Fruit fly (Drosophila melanogaster): Measurements from ENCODE around the gene Myo31DF.
A peak's percentile ranks its signal among the peaks of the same experiment; 100 is the strongest.

The Myo31DF gene

DNA sequence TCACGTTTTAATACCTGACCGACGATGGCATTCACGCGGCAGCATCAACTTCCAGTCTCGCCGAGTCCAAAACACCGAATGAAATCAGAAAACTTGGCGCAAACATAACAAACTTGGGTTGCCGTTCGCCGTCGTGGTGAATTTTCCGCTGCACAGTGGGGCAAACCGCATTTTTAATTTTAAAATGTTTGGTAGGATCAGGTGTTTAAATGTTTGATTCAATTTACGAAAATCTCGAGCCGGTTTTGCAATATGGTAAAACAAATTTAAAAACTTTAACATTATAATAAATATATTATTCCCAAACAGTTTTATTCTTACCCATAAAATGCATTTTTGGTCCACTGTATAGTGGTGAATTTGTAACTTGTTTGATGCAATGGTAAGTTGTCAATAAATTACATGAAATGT, 32.3 kb downstream of the Myo31DF start, which contains the start of gene RluA-1 (continued):
- no peak for TF ChIP-seq Dfd (GFP tag; optimal IDR thresholded peaks at IDR 0.05)
- no peak for TF ChIP-seq GATAd (GFP tag; optimal IDR thresholded peaks at IDR 0.05)
- TF ChIP-seq foxo (GFP tag; optimal IDR thresholded peaks at IDR 0.05) = peak in 1 of 2 experiments; percentile 93
- peak; percentile 47 for TF ChIP-seq woc (GFP tag; optimal IDR thresholded peaks at IDR 0.05)
- TF ChIP-seq fru (GFP tag; optimal IDR thresholded peaks at IDR 0.05) = no peak
- no peak for TF ChIP-seq N (GFP tag; optimal IDR thresholded peaks at IDR 0.05)
- TF ChIP-seq rgr (GFP tag; optimal IDR thresholded peaks at IDR 0.05) = peak; percentile 94

dm6 chr2L:10472257-10472656, 34.3 kb downstream of the Myo31DF start:
- TF ChIP-seq CG9705 (GFP tag; optimal IDR thresholded peaks at IDR 0.05) = no peak
- TF ChIP-seq Jra (GFP tag; optimal IDR thresholded peaks at IDR 0.05) = no peak
- TF ChIP-seq sv (GFP tag; optimal IDR thresholded peaks at IDR 0.05) = no peak
- TF ChIP-seq N (GFP tag; optimal IDR thresholded peaks at IDR 0.05) = no peak
- no peak for TF ChIP-seq Mio (GFP tag; optimal IDR thresholded peaks at IDR 0.05)
- TF ChIP-seq Abd-B (GFP tag; optimal IDR thresholded peaks at IDR 0.05) = no peak
- no peak for TF ChIP-seq GATAd (GFP tag; optimal IDR thresholded peaks at IDR 0.05)
- no peak for TF ChIP-seq jim (GFP tag; optimal IDR thresholded peaks at IDR 0.05)
- TF ChIP-seq brk (GFP tag; optimal IDR thresholded peaks at IDR 0.05) = no peak
- TF ChIP-seq CG32264 (GFP tag; optimal IDR thresholded peaks at IDR 0.05) = no peak
- TF ChIP-seq psq (GFP tag; optimal IDR thresholded peaks at IDR 0.05) = no peak
- no peak for TF ChIP-seq Sp1 (GFP tag; optimal IDR thresholded peaks at IDR 0.05)
- no peak for TF ChIP-seq lola (GFP tag; optimal IDR thresholded peaks at IDR 0.05)

- TF ChIP-seq CG9705 (GFP tag; optimal IDR thresholded peaks at IDR 0.05) (no peak), ey (GFP tag; optimal IDR thresholded peaks at IDR 0.05) (no peak), sage (GFP tag; optimal IDR thresholded peaks at IDR 0.05) (no peak), fru (GFP tag; optimal IDR thresholded peaks at IDR 0.05) (no peak), usp (GFP tag; optimal IDR thresholded peaks at IDR 0.05) (no peak), h (GFP tag; optimal IDR thresholded peaks at IDR 0.05) (no peak), jim (GFP tag; optimal IDR thresholded peaks at IDR 0.05) (no peak), Dif (GFP tag; optimal IDR thresholded peaks at IDR 0.05; ENCODE audit: partially characterized antibody) (no peak), dmrt93B (GFP tag; optimal IDR thresholded peaks at IDR 0.05) (no peak), sv (GFP tag; optimal IDR thresholded peaks at IDR 0.05) (no peak), foxo (GFP tag; optimal IDR thresholded peaks at IDR 0.05) (no peak)
Measured at dm6 chr2L:10470211-10470610, 36.4 kb downstream of the Myo31DF start.

- no peak for TF ChIP-seq Jra (GFP tag; optimal IDR thresholded peaks at IDR 0.05)
- TF ChIP-seq psq (GFP tag; optimal IDR thresholded peaks at IDR 0.05) = no peak
- TF ChIP-seq HLH106 (tag; optimal IDR thresholded peaks at IDR 0.05) = no peak
- no peak for TF ChIP-seq sage (GFP tag; optimal IDR thresholded peaks at IDR 0.05)
- no peak for TF ChIP-seq Dfd (GFP tag; optimal IDR thresholded peaks at IDR 0.05)
- no peak for TF ChIP-seq N (GFP tag; optimal IDR thresholded peaks at IDR 0.05)
- no peak for TF ChIP-seq Rel (GFP tag; optimal IDR thresholded peaks at IDR 0.05)
- no peak for TF ChIP-seq Rel (tag; optimal IDR thresholded peaks at IDR 0.05)
- no peak for TF ChIP-seq pan (optimal IDR thresholded peaks at IDR 0.05)
- TF ChIP-seq dmrt93B (GFP tag; optimal IDR thresholded peaks at IDR 0.05) = no peak
- no peak for TF ChIP-seq Abd-B (GFP tag; optimal IDR thresholded peaks at IDR 0.05)
- no peak for TF ChIP-seq Sp1 (GFP tag; optimal IDR thresholded peaks at IDR 0.05)
- TF ChIP-seq Mio (GFP tag; optimal IDR thresholded peaks at IDR 0.05) = no peak
- TF ChIP-seq Vsx2 (GFP tag; optimal IDR thresholded peaks at IDR 0.05; ENCODE audit: partially characterized antibody) = no peak
- TF ChIP-seq CG9705 (GFP tag; optimal IDR thresholded peaks at IDR 0.05) = no peak
Measured at dm6 chr2L:10468978-10469377, 37.6 kb downstream of the Myo31DF start.

DNA sequence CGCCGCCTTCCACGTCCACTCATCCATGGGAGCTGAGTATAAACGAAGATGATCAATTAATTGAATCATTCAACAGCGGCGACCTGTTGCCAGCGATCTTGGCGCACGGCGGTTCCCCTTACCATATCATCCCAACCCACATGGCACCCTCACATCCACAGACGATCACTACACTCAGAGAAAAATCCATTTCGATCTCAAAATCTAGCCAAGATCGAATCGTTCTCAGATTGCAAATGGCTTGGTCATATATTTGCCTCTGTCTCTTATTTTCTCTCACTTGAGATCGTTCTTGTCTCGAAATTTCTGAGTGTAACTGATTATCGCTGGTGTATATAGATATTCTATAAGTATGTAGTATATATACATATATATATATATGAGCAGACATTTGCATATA, 38.2 kb downstream of the Myo31DF start:
- TF ChIP-seq rgr (GFP tag; optimal IDR thresholded peaks at IDR 0.05) (peak; percentile 36), HLH106 (tag; optimal IDR thresholded peaks at IDR 0.05) (peak; percentile 54), psq (GFP tag; optimal IDR thresholded peaks at IDR 0.05) (no peak), sage (GFP tag; optimal IDR thresholded peaks at IDR 0.05) (no peak), Dfd (GFP tag; optimal IDR thresholded peaks at IDR 0.05) (no peak), ey (GFP tag; optimal IDR thresholded peaks at IDR 0.05) (no peak), OdsH (GFP tag; optimal IDR thresholded peaks at IDR 0.05) (no peak), usp (GFP tag; optimal IDR thresholded peaks at IDR 0.05) (no peak), dl (GFP tag; optimal IDR thresholded peaks at IDR 0.05; ENCODE audit: insufficient read depth in 1 of 2, partially characterized antibody in 2 of 2) (no peak), GATAd (GFP tag; optimal IDR thresholded peaks at IDR 0.05) (no peak), Sp1 (GFP tag; optimal IDR thresholded peaks at IDR 0.05) (no peak), Vsx2 (GFP tag; optimal IDR thresholded peaks at IDR 0.05; ENCODE audit: partially characterized antibody) (no peak), br (GFP tag; optimal IDR thresholded peaks at IDR 0.05) (no peak), CG32264 (GFP tag; optimal IDR thresholded peaks at IDR 0.05) (no peak), Hr78 (GFP tag; optimal IDR thresholded peaks at IDR 0.05) (no peak), woc (GFP tag; optimal IDR thresholded peaks at IDR 0.05) (no peak), pan (optimal IDR thresholded peaks at IDR 0.05) (no peak), dmrt93B (GFP tag; optimal IDR thresholded peaks at IDR 0.05) (peak; percentile 24), dsf (GFP tag; optimal IDR thresholded peaks at IDR 0.05; ENCODE audit: borderline replicate concordance) (no peak), h (GFP tag; optimal IDR thresholded peaks at IDR 0.05) (peak; percentile 55), brk (GFP tag; optimal IDR thresholded peaks at IDR 0.05) (no peak), fru (GFP tag; optimal IDR thresholded peaks at IDR 0.05) (peak; percentile 2), Dif (GFP tag; optimal IDR thresholded peaks at IDR 0.05; ENCODE audit: partially characterized antibody) (no peak), foxo (GFP tag; optimal IDR thresholded peaks at IDR 0.05) (peak in 1 of 2 experiments; percentile 45), N (GFP tag; optimal IDR thresholded peaks at IDR 0.05) (no peak), sv (GFP tag; optimal IDR thresholded peaks at IDR 0.05) (peak; percentile 22), Jra (GFP tag; optimal IDR thresholded peaks at IDR 0.05) (no peak), Mio (GFP tag; optimal IDR thresholded peaks at IDR 0.05) (no peak), jim (GFP tag; optimal IDR thresholded peaks at IDR 0.05) (no peak), Rel (GFP tag; optimal IDR thresholded peaks at IDR 0.05) (no peak), Rel (tag; optimal IDR thresholded peaks at IDR 0.05) (no peak)

Data from whole organism, wandering third instar larva.